Worm (Caenorhabditis elegans) whole organism, L3 larva: ENCODE measurements around the gene C27B7.5.
A peak's percentile ranks its signal among the peaks of the same experiment; 100 is the strongest.

Experiments used
- ama-1 ChIP-seq: fragments of 150-350 bp; optimal IDR thresholded peaks from 2 replicates; lab custom pipeline; 2018
- ceh-28 ChIP-seq: fragments of 150-350 bp; optimal IDR thresholded peaks from 2 replicates; lab custom pipeline; 2014; ENCODE audit warnings: missing biosample characterization, missing genetic modification reagents, missing genetic modification characterization
- ceh-82 ChIP-seq: fragments of 150-350 bp; optimal IDR thresholded peaks from 2 replicates; lab custom pipeline; 2014; ENCODE audit warnings: missing biosample characterization, missing genetic modification characterization
- elt-2 ChIP-seq: sonication (generic microtip); optimal IDR thresholded peaks from 2 replicates; lab custom pipeline; 2016; ENCODE audit warnings: missing genetic modification reagents, mild to moderate bottlenecking, missing genetic modification characterization, missing compliant biosample characterization
- nfya-1 ChIP-seq: sonication (generic microtip); optimal IDR thresholded peaks from 2 replicates; lab custom pipeline; 2017; ENCODE audit warnings: missing genetic modification characterization, mild to moderate bottlenecking, missing compliant biosample characterization, antibody characterized with exemption, moderate library complexity; ENCODE audit not compliant: insufficient read depth
- nhr-11 ChIP-seq: fragments of 150-350 bp; optimal IDR thresholded peaks from 2 replicates; lab custom pipeline; 2014; ENCODE audit warnings: missing biosample characterization, missing genetic modification characterization
- nhr-76 ChIP-seq: fragments of 150-350 bp; sonication (generic microtip); optimal IDR thresholded peaks from 5 replicates; lab custom pipeline; 2014; ENCODE audit warnings: missing biosample characterization, missing genetic modification characterization
- pqm-1 ChIP-seq: fragments of 150-350 bp; optimal IDR thresholded peaks from 2 replicates; lab custom pipeline; 2017; ENCODE audit warnings: missing biosample characterization, missing genetic modification characterization, inconsistent platforms
- zag-1 ChIP-seq: fragments of 150-350 bp; optimal IDR thresholded peaks from 2 replicates; lab custom pipeline; 2014; ENCODE audit warnings: missing biosample characterization, missing genetic modification characterization

- TF ChIP-seq ceh-82 (tag; lab: Kevin White, UChicago) (no peak), pqm-1 (no peak), nhr-11 (tag; lab: Kevin White, UChicago) (no peak), ceh-28 (tag; lab: Kevin White, UChicago) (no peak), ama-1 (lab: Kevin White, UChicago) (no peak), nfya-1 (tag; lab: Kevin White, UChicago) (no peak), nhr-76 (tag; lab: Kevin White, UChicago) (no peak), elt-2 (peak; percentile 67), zag-1 (tag; lab: Kevin White, UChicago) (no peak)
Observed at ce11 chrIV:8865343-8865742, 36.1 kb upstream of the C27B7.5 start, which contains the start of gene C09G9.1.
